Worm (Caenorhabditis elegans): ENCODE results near the gene noca-2.
A peak's percentile ranks its signal among the peaks of the same experiment; 100 is the strongest.
"Not testable (repeated sequence)": the region's sequence is repeated elsewhere in the genome, so short reads cannot be mapped to it uniquely, and the experiment has no call there.

DNA sequence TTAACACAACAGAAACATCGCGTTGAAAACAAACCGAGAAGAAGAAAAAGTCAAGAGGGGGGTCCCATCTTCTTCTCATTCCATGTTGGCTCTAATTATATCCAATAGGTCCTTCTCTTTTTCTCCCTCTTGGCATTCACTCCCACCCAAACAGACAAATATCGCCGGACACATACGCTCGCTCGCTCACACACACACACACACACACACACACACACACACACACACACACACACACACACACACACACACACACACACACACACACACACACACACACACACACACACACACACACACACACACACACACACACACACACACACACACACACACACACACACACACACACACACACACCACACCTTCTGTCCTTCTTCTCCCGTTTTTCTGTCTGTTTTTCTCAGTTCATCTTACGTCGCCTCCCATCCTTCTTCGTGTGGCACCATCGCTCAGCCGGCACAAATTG, 23.1 kb upstream of the noca-2 start, which contains the start of gene sto-4:
- TF ChIP-seq unc-130 (GFP tag; optimal IDR thresholded peaks at IDR 0.05); ztf-11 (tag; optimal IDR thresholded peaks at IDR 0.05); fos-1 (tag; optimal IDR thresholded peaks at IDR 0.05); vab-7 (GFP tag; IDR thresholded peaks at IDR 0.05); pha-4 (GFP tag; IDR thresholded peaks at IDR 0.05); pha-4 (tag; optimal IDR thresholded peaks at IDR 0.05); ceh-82 (tag; optimal IDR thresholded peaks at IDR 0.05); zip-11 (GFP tag; IDR thresholded peaks at IDR 0.05): not testable (repeated sequence)
- TF ChIP-seq nhr-6 (tag; optimal IDR thresholded peaks at IDR 0.05) (peak; percentile 58), lsy-2 (tag; optimal IDR thresholded peaks at IDR 0.05) (peak in 1 of 2 experiments; percentile 28), dve-1 (tag; optimal IDR thresholded peaks at IDR 0.05; ENCODE audit: insufficient read depth) (peak; percentile 83), mep-1 (tag; optimal IDR thresholded peaks at IDR 0.05) (peak; percentile 77)

Measured in whole organism, L4 larva.